Fruit fly (Drosophila melanogaster) whole organism, embryonic: ENCODE measurements around the gene wda.

Source experiments
- Antp ChIP-seq: fragments of 200-800 bp; sonication (Bioruptor generic); optimal IDR thresholded peaks from 3 replicates; lab custom pipeline; 2016; ENCODE audit warnings: missing biosample characterization, missing genetic modification characterization
- Atf3 ChIP-seq: fragments of 200-800 bp; sonication (Bioruptor generic); optimal IDR thresholded peaks from 3 replicates; lab custom pipeline; 2016; ENCODE audit warnings: missing biosample characterization, missing genetic modification characterization
- B-H1 ChIP-seq: fragments of 200-800 bp; sonication (Bioruptor generic); IDR thresholded peaks from 3 replicates; pipeline ENCODE4 v1.3.6; 2022; ENCODE audit warnings: missing biosample characterization, missing genetic modification characterization
- Bdp1 ChIP-seq: fragments of 200-800 bp; sonication (Bioruptor generic); optimal IDR thresholded peaks from 3 replicates; lab custom pipeline; 2016; ENCODE audit warnings: missing biosample characterization, missing genetic modification characterization
- Blimp-1 ChIP-seq: fragments of 200-800 bp; sonication (Bioruptor generic); optimal IDR thresholded peaks from 3 replicates; lab custom pipeline; 2018; ENCODE audit warnings: missing biosample characterization, missing genetic modification characterization, mild to moderate bottlenecking, moderate library complexity, missing genetic modification reagents
- CG10209 ChIP-seq: fragments of 200-800 bp; sonication (Bioruptor generic); optimal IDR thresholded peaks from 3 replicates; lab custom pipeline; 2017; ENCODE audit warnings: missing biosample characterization, mild to moderate bottlenecking, missing genetic modification characterization, missing genetic modification reagents
- CG10462 ChIP-seq: fragments of 200-800 bp; sonication (Bioruptor generic); optimal IDR thresholded peaks from 2 replicates; lab custom pipeline; 2016; ENCODE audit warnings: missing biosample characterization, missing genetic modification characterization
- CG11093 ChIP-seq: fragments of 200-800 bp; sonication (Bioruptor generic); IDR thresholded peaks from 3 replicates; pipeline ENCODE4 v1.3.6; 2022; ENCODE audit warnings: missing biosample characterization, missing genetic modification characterization
- CG11696 ChIP-seq: fragments of 200-800 bp; sonication (Bioruptor generic); IDR thresholded peaks from 2 replicates; pipeline ENCODE4 v1.3.6; 2022; ENCODE audit warnings: missing biosample characterization, missing genetic modification characterization
- CG12219 ChIP-seq: fragments of 200-800 bp; sonication (Bioruptor generic); optimal IDR thresholded peaks from 3 replicates; lab custom pipeline; 2018; ENCODE audit warnings: missing biosample characterization, mild to moderate bottlenecking, missing genetic modification characterization
- CG12236 ChIP-seq: fragments of 200-800 bp; sonication (Bioruptor generic); optimal IDR thresholded peaks from 2 replicates; lab custom pipeline; 2016; ENCODE audit warnings: missing biosample characterization, missing genetic modification characterization
- CG12299 ChIP-seq: fragments of 200-800 bp; sonication (Bioruptor generic); optimal IDR thresholded peaks from 2 replicates; lab custom pipeline; 2018; ENCODE audit warnings: missing biosample characterization, mild to moderate bottlenecking, missing genetic modification characterization
- CG15514 ChIP-seq: fragments of 200-800 bp; sonication (Bioruptor generic); optimal IDR thresholded peaks from 3 replicates; lab custom pipeline; 2017; ENCODE audit warnings: missing biosample characterization, missing genetic modification characterization, mild to moderate bottlenecking, moderate library complexity, missing genetic modification reagents
- CG17361 ChIP-seq: fragments of 200-800 bp; sonication (Bioruptor generic); IDR thresholded peaks from 3 replicates; pipeline ENCODE4 v1.3.6; 2022; ENCODE audit warnings: missing biosample characterization, missing genetic modification characterization
- CG17385 ChIP-seq: fragments of 200-800 bp; sonication (Bioruptor generic); optimal IDR thresholded peaks from 3 replicates; lab custom pipeline; 2018; ENCODE audit warnings: missing biosample characterization, mild to moderate bottlenecking, missing genetic modification characterization
- CG3163 ChIP-seq: fragments of 200-800 bp; sonication (Bioruptor generic); optimal IDR thresholded peaks from 3 replicates; lab custom pipeline; 2016; ENCODE audit warnings: missing biosample characterization, missing genetic modification characterization
- CG32767 ChIP-seq: fragments of 200-800 bp; sonication (Bioruptor generic); IDR thresholded peaks from 2 replicates; pipeline ENCODE4 v1.3.6; 2022; ENCODE audit warnings: missing biosample characterization, missing genetic modification characterization
- CG4282 ChIP-seq: fragments of 200-800 bp; sonication (Bioruptor generic); optimal IDR thresholded peaks from 2 replicates; lab custom pipeline; 2016; ENCODE audit warnings: missing biosample characterization, missing genetic modification characterization
- CG4820 ChIP-seq: fragments of 200-800 bp; sonication (Bioruptor generic); optimal IDR thresholded peaks from 3 replicates; lab custom pipeline; 2016; ENCODE audit warnings: missing biosample characterization, missing genetic modification characterization
- CG9437 ChIP-seq: fragments of 200-800 bp; sonication (Bioruptor generic); optimal IDR thresholded peaks from 2 replicates; lab custom pipeline; 2018; ENCODE audit warnings: missing biosample characterization, mild to moderate bottlenecking, missing genetic modification characterization
- CkIIα-i1 ChIP-seq: fragments of 200-800 bp; sonication (Bioruptor generic); IDR thresholded peaks from 2 replicates; pipeline ENCODE4 v1.3.6; 2022; ENCODE audit warnings: missing biosample characterization, missing genetic modification characterization
- D19A ChIP-seq: fragments of 200-800 bp; optimal IDR thresholded peaks from 3 replicates; lab custom pipeline; 2019; ENCODE audit warnings: missing biosample characterization, mild to moderate bottlenecking, missing genetic modification characterization, moderate library complexity
- Doc2 ChIP-seq: fragments of 200-800 bp; sonication (Bioruptor generic); IDR thresholded peaks from 2 replicates; pipeline ENCODE4 v1.3.6; 2022; ENCODE audit warnings: missing biosample characterization, missing genetic modification characterization
- E2f1 ChIP-seq: fragments of 200-800 bp; sonication (Bioruptor generic); IDR thresholded peaks from 2 replicates; pipeline ENCODE4 v1.3.6; 2022; ENCODE audit warnings: missing biosample characterization, missing genetic modification characterization
- Fer1 ChIP-seq: fragments of 200-800 bp; sonication (Bioruptor generic); optimal IDR thresholded peaks from 2 replicates; lab custom pipeline; 2017; ENCODE audit warnings: missing biosample characterization, mild to moderate bottlenecking, missing genetic modification characterization
- H15 ChIP-seq: fragments of 200-800 bp; sonication (Bioruptor generic); IDR thresholded peaks from 3 replicates; pipeline ENCODE4 v1.3.6; 2022; ENCODE audit warnings: missing biosample characterization, missing genetic modification characterization
- HmgD ChIP-seq: fragments of 200-800 bp; sonication (Bioruptor generic); optimal IDR thresholded peaks from 3 replicates; lab custom pipeline; 2016; ENCODE audit warnings: missing biosample characterization, missing genetic modification characterization
- Hmx ChIP-seq: fragments of 200-800 bp; sonication (Bioruptor generic); optimal IDR thresholded peaks from 2 replicates; lab custom pipeline; 2016; ENCODE audit warnings: missing biosample characterization, missing genetic modification characterization
- Med ChIP-seq: fragments of 200-800 bp; sonication (Bioruptor generic); peaks from one replicate; lab custom pipeline; 2016; ENCODE audit warnings: missing biosample characterization, missing genetic modification characterization, mild to moderate bottlenecking, inconsistent platforms, moderate library complexity
- Oli ChIP-seq: fragments of 200-800 bp; sonication (Bioruptor generic); optimal IDR thresholded peaks from 2 replicates; lab custom pipeline; 2018; ENCODE audit warnings: missing biosample characterization, mild to moderate bottlenecking, missing genetic modification characterization, moderate library complexity
- Xbp1 ChIP-seq: fragments of 200-800 bp; sonication (Bioruptor generic); optimal IDR thresholded peaks from 3 replicates; lab custom pipeline; 2016; ENCODE audit warnings: missing biosample characterization, mild to moderate bottlenecking, missing genetic modification characterization
- corto ChIP-seq: fragments of 200-800 bp; sonication (Bioruptor generic); optimal IDR thresholded peaks from 2 replicates; lab custom pipeline; 2016; ENCODE audit warnings: missing biosample characterization, mild to moderate bottlenecking, missing genetic modification characterization, moderate library complexity
- da ChIP-seq: fragments of 200-800 bp; sonication (Bioruptor generic); optimal IDR thresholded peaks from 2 replicates; lab custom pipeline; 2016; ENCODE audit warnings: missing biosample characterization, missing genetic modification characterization
- dati ChIP-seq: fragments of 200-800 bp; sonication (Bioruptor generic); IDR thresholded peaks from 2 replicates; pipeline ENCODE4 v1.3.6; 2022; ENCODE audit warnings: missing biosample characterization, missing genetic modification characterization
- dysf ChIP-seq: fragments of 200-800 bp; sonication (Bioruptor generic); IDR thresholded peaks from 3 replicates; pipeline ENCODE4 v1.3.6; 2022; ENCODE audit warnings: missing biosample characterization, missing genetic modification characterization
- eyg ChIP-seq: fragments of 200-800 bp; sonication (Bioruptor generic); optimal IDR thresholded peaks from 3 replicates; lab custom pipeline; 2016; ENCODE audit warnings: missing biosample characterization, missing genetic modification characterization
- fru ChIP-seq: fragments of >200 bp; optimal IDR thresholded peaks from 2 replicates; lab custom pipeline; 2017
- gsb ChIP-seq: fragments of 200-800 bp; sonication (Bioruptor generic); IDR thresholded peaks from 2 replicates; pipeline ENCODE4 v1.3.6; 2022; ENCODE audit warnings: missing biosample characterization, missing genetic modification characterization
- hb ChIP-seq: fragments of 200-800 bp; sonication (Bioruptor generic); IDR thresholded peaks from 3 replicates; pipeline ENCODE4 v1.3.6; 2022; ENCODE audit warnings: missing biosample characterization, missing genetic modification characterization; ENCODE audit not compliant: partially characterized antibody
- mam ChIP-seq: fragments of 200-800 bp; sonication (Bioruptor generic); optimal IDR thresholded peaks from 3 replicates; lab custom pipeline; 2016; ENCODE audit warnings: missing biosample characterization, missing genetic modification characterization
- mirr ChIP-seq: fragments of 200-800 bp; sonication (Bioruptor generic); optimal IDR thresholded peaks from 3 replicates; lab custom pipeline; 2018; ENCODE audit warnings: missing biosample characterization, mild to moderate bottlenecking, missing genetic modification characterization
- nau ChIP-seq: fragments of 200-800 bp; sonication (Bioruptor generic); optimal IDR thresholded peaks from 3 replicates; lab custom pipeline; 2017; ENCODE audit warnings: missing biosample characterization, mild to moderate bottlenecking, missing genetic modification characterization, missing genetic modification reagents
- nom ChIP-seq: fragments of 200-800 bp; sonication (Bioruptor generic); optimal IDR thresholded peaks from 2 replicates; lab custom pipeline; 2017; ENCODE audit warnings: missing biosample characterization, missing genetic modification characterization, mild to moderate bottlenecking, moderate library complexity, missing genetic modification reagents
- sc ChIP-seq, 3 experiments: fragments of >200 bp in 2 of 3; fragments of 200-800 bp in 1 of 3; sonication (Bioruptor generic) in 1 of 3; optimal IDR thresholded peaks; 2 replicates in 2 of 3; 3 replicates in 1 of 3; lab custom pipeline; 2017; ENCODE audit warnings: mild to moderate bottlenecking in 1 of 3, missing biosample characterization in 1 of 3, missing genetic modification characterization in 1 of 3, missing genetic modification reagents in 1 of 3
- sob ChIP-seq: fragments of 200-800 bp; sonication (Bioruptor generic); IDR thresholded peaks from 2 replicates; pipeline ENCODE4 v1.3.6; 2022; ENCODE audit warnings: missing biosample characterization, missing genetic modification characterization
- sqz ChIP-seq: fragments of 200-800 bp; sonication (Bioruptor generic); optimal IDR thresholded peaks from 3 replicates; lab custom pipeline; 2018; ENCODE audit warnings: missing biosample characterization, mild to moderate bottlenecking, missing genetic modification characterization
- stc ChIP-seq: fragments of 200-800 bp; sonication (Bioruptor generic); IDR thresholded peaks from 2 replicates; pipeline ENCODE4 v1.3.6; 2022; ENCODE audit warnings: missing biosample characterization, missing genetic modification characterization
- tap ChIP-seq: fragments of 200-800 bp; optimal IDR thresholded peaks from 3 replicates; lab custom pipeline; 2019; ENCODE audit warnings: missing biosample characterization, mild to moderate bottlenecking, missing genetic modification characterization, moderate library complexity
- twi ChIP-seq: fragments of 200-800 bp; optimal IDR thresholded peaks from 2 replicates; lab custom pipeline; 2019; ENCODE audit warnings: missing biosample characterization, mild to moderate bottlenecking, missing genetic modification characterization, moderate library complexity
- vfl ChIP-seq: fragments of 200-800 bp; sonication (Bioruptor generic); optimal IDR thresholded peaks from 2 replicates; lab custom pipeline; 2016; ENCODE audit warnings: missing biosample characterization, missing genetic modification characterization
- wdn ChIP-seq: fragments of 200-800 bp; sonication (Bioruptor generic); IDR thresholded peaks from 2 replicates; pipeline ENCODE4 v1.3.6; 2022; ENCODE audit warnings: missing biosample characterization, missing genetic modification characterization

Gene wda

DNA sequence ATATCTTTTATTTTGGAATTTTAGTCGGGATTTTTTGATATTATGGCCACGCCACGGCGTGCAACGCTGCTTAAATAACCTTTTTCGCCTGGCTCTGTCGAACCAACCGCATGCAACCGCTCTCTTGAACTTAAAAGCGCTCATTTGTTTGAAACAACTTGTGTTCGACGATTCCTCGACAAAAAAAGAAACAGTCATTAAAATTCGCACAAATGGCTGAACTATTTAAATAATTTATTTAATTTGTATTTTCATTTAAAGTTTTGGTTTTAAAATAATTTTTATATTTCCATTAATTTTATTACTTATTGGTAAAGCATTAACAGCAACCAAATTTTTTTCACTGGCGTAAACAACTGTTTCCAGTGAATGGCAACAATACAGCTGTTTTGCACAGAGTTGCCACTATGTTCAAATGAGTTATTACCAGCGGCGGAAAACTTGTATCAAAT lies 22.9 kb upstream of the wda start, which contains the start of the genes orb and Cdc16 (continued):
- peak; percentile 88 for TF ChIP-seq H15
- TF ChIP-seq vfl (GFP tag; lab: Kevin White, UChicago) = peak; percentile 70
- TF ChIP-seq stc (GFP tag; lab: Robert Waterston, UW) = peak; percentile 95
- peak; percentile 85 for TF ChIP-seq CG32767 (GFP tag; lab: Robert Waterston, UW)
- peak; percentile 85 for TF ChIP-seq wdn
- peak; percentile 25 for TF ChIP-seq Hmx
- TF ChIP-seq gsb (GFP tag; lab: Robert Waterston, UW) = peak; percentile 58
- peak; percentile 70 for TF ChIP-seq Antp (GFP tag; lab: Kevin White, UChicago)
- TF ChIP-seq hb (GFP tag; lab: Robert Waterston, UW) = no peak
- TF ChIP-seq CG17385 (GFP tag; lab: Kevin White, UChicago) = peak; percentile 85
- TF ChIP-seq HmgD = no peak
- peak; percentile 3 for TF ChIP-seq eyg (GFP tag; lab: Kevin White, UChicago)
- peak; percentile 62 for TF ChIP-seq Bdp1 (GFP tag; lab: Kevin White, UChicago)
- TF ChIP-seq CG4282 (GFP tag; lab: Kevin White, UChicago) = peak; percentile 14
- peak; percentile 80 for TF ChIP-seq CG11696 (GFP tag; lab: Robert Waterston, UW)
- no peak for TF ChIP-seq Doc2 (GFP tag; lab: Robert Waterston, UW)
- TF ChIP-seq CkIIα-i1 (GFP tag; lab: Robert Waterston, UW) = peak; percentile 71
- peak; percentile 96 for TF ChIP-seq sob (GFP tag; lab: Robert Waterston, UW)
- peak; percentile 88 for TF ChIP-seq D19A (tag; lab: Kevin White, UChicago)
- peak; percentile 76 for TF ChIP-seq CG12219 (GFP tag; lab: Kevin White, UChicago)
- TF ChIP-seq dati (GFP tag; lab: Robert Waterston, UW) = peak; percentile 74; the same call in 1 of the 2 replicates
- peak; percentile 90 for TF ChIP-seq CG10209 (GFP tag; lab: Kevin White, UChicago)
- TF ChIP-seq sc (optimal IDR thresholded peaks at IDR 0.05; lab: Kevin White, UChicago) = no peak
- TF ChIP-seq sc (GFP tag; optimal IDR thresholded peaks at IDR 0.05; lab: Kevin White, UChicago) = peak; percentile 67
- no peak for TF ChIP-seq fru (lab: Kevin White, UChicago)
- TF ChIP-seq CG10462 (GFP tag; lab: Kevin White, UChicago) = peak; percentile 73
- peak; percentile 52 for TF ChIP-seq Atf3 (GFP tag; lab: Kevin White, UChicago)
- TF ChIP-seq CG15514 (GFP tag; lab: Kevin White, UChicago) = peak; percentile 87
- TF ChIP-seq CG12236 (GFP tag; lab: Kevin White, UChicago) = peak; percentile 36
- peak; percentile 16 for TF ChIP-seq da (GFP tag; lab: Kevin White, UChicago)
- TF ChIP-seq CG3163 (GFP tag; lab: Kevin White, UChicago) = peak; percentile 33
- TF ChIP-seq mirr = peak; percentile 55
- TF ChIP-seq CG11093 (GFP tag; lab: Robert Waterston, UW) = peak; percentile 66; the same call in 2 of the 3 replicates
- peak; percentile 93 for TF ChIP-seq dysf (GFP tag; lab: Robert Waterston, UW)
- TF ChIP-seq Blimp-1 = peak; percentile 93
- no peak for TF ChIP-seq sqz
- TF ChIP-seq Xbp1 (GFP tag; lab: Kevin White, UChicago) = peak; percentile 95
- peak; percentile 89 for TF ChIP-seq tap
- TF ChIP-seq B-H1 (GFP tag; lab: Robert Waterston, UW) = peak; percentile 88
- peak; percentile 64 for TF ChIP-seq nom (GFP tag; lab: Kevin White, UChicago)
- TF ChIP-seq Fer1 (GFP tag; lab: Kevin White, UChicago) = peak; percentile 94
- TF ChIP-seq CG12299 (tag; lab: Kevin White, UChicago) = peak; percentile 92
- peak; percentile 74 for TF ChIP-seq CG9437 (GFP tag; lab: Kevin White, UChicago)
- TF ChIP-seq nau (GFP tag; lab: Kevin White, UChicago) = no peak
- peak; percentile 90 for TF ChIP-seq Oli
- peak; percentile 85 for TF ChIP-seq mam
- peak; percentile 95 for TF ChIP-seq Med (GFP tag; lab: Kevin White, UChicago)
- TF ChIP-seq CG4820 (GFP tag; lab: Kevin White, UChicago) = peak; percentile 81
- peak; percentile 55 for TF ChIP-seq corto (GFP tag; lab: Kevin White, UChicago)
- peak; percentile 94 for TF ChIP-seq E2f1 (GFP tag; lab: Robert Waterston, UW)
- peak; percentile 75 for TF ChIP-seq twi
- TF ChIP-seq CG17361 (GFP tag; lab: Robert Waterston, UW) = peak; percentile 93
